Worm (Caenorhabditis elegans) whole organism, midembryonic: ENCODE measurements around the gene ndx-6.

Experiments
- flt-1 ChIP-seq: fragments of 200-800 bp; sonication (Bioruptor generic); IDR thresholded peaks from 2 replicates; pipeline ENCODE4 v1.3.6; 2022; ENCODE audit warnings: missing genetic modification characterization, missing compliant biosample characterization
- tab-1 ChIP-seq: fragments of 200-800 bp; sonication (Bioruptor generic); IDR thresholded peaks from 2 replicates; pipeline ENCODE4 v1.3.6; 2022; ENCODE audit warnings: missing genetic modification characterization, missing compliant biosample characterization
- ztf-29 ChIP-seq: fragments of 200-800 bp; sonication (Bioruptor generic); IDR thresholded peaks from 2 replicates; pipeline ENCODE4 v1.3.6; 2022; ENCODE audit warnings: missing genetic modification reagents, missing genetic modification characterization, missing compliant biosample characterization

ce11 chrII:5373275-5374047 lies 16.2 kb downstream of the ndx-6 start, which contains the start of the genes agt-2 and F09E5.3:
- TF ChIP-seq flt-1 (GFP tag; lab: Robert Waterston, UW), result peak; percentile 71
- TF ChIP-seq ztf-29, result 0 out of 2 replicates have a peak, but pooled peaks have one; percentile 27
- TF ChIP-seq tab-1 (GFP tag; lab: Robert Waterston, UW), result no peak
